Worm (Caenorhabditis elegans) whole organism, dauer: ENCODE measurements around the gene C46A5.1.

Experiments used
- unc-62 ChIP-seq: sonication (generic microtip); optimal IDR thresholded peaks from 2 replicates; lab custom pipeline; 2017; ENCODE audit warnings: missing biosample characterization, missing genetic modification reagents, missing genetic modification characterization

The C46A5.1 gene

DNA sequence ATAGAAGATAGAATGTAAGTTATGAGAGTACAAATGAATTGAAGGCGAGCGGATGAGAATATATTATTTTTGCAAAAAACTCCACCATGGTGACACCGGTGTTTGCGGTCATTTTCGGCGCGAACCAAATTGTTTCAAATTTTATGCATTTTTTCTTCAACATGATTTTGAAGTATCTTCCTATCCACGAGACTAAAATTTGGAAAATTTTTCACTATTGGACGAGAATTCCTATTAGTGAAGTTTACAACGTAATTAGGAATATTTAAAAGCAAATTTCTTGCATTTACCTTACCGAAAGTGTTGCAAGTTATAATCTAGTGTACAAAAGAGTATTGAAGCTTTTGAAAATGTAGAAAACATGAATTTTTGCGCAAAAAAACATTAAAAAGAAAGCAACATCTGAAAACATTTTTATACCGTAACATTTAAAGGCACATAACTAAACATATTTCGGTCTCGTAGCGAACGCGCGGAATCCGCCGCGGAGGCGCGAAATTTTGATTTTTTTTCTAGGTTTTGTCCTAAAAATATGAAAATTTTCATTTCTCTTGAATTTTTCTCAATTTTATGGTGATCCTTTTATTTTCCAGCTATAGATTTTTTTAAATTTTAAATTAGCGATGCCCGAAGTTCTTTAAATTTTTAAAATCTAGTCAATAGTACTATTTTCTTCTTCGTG is 32.8 kb downstream of the C46A5.1 start, which contains the start of gene sgo-1:
Gene sgo-1 (minus strand): TSS at position 51 of the 682 bp plus-strand sequence.
- TF ChIP-seq unc-62 (GFP tag; lab: Kevin White, UChicago): no peak

- TF ChIP-seq unc-62 (GFP tag; lab: Kevin White, UChicago): no peak
Observed at ce11 chrIV:7800338-7800737, 36.6 kb downstream of the C46A5.1 start.

DNA sequence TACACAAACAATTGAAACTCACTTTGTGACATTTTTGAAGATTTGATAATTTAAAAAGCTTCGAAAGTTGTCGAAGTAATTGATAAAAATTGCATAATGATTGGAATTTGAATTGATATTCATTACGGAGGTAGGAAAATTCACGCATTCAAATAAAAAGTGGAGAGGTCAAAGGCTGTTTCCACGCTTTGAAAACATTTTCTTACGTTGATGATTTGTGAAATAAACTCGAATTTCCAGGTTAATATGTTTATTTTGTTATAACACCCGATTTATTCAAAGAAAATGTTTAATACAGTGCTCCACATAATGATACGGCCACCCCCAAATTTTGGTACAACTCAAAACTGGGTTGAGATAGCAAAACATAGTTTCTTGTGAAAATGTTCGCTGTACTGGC is 39.5 kb downstream of the C46A5.1 start, which contains the start of gene C33H5.16:
Gene C33H5.16 (minus strand): TSS at position 101 of the 400 bp plus-strand sequence.
- TF ChIP-seq unc-62 (GFP tag; lab: Kevin White, UChicago): no peak

ce11 chrIV:7804740-7805139 is 41.0 kb downstream of the C46A5.1 start, which contains the start of gene C33H5.2:
Gene C33H5.2 (plus strand): TSS chrIV:7805040.
- no peak for TF ChIP-seq unc-62 (GFP tag; lab: Kevin White, UChicago)

DNA sequence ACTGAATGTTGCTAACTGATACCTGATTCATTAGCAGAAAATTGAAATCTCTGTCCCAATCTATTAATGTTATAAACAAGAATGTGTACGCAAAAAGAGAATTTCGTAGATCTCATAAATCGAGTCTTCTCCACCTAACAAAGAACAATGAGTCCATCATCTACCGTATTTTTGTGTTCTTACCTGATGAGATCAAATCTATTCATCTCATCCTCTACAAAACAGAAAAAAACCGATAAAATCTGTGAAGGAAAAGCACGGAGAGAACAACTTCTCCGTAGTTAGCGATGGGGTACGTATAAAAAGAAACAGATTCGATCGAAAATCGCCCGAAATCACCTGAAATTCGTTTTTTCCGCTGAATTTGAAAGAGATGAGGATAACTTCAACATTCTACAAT is 44.9 kb downstream of the C46A5.1 start, which contains the start of gene C33H5.1:
Gene C33H5.1 (plus strand): TSS at position 330 of the 400 bp plus-strand sequence.
- no peak for TF ChIP-seq unc-62 (GFP tag; lab: Kevin White, UChicago)

ce11 chrIV:7812709-7813108 is 49.0 kb downstream of the C46A5.1 start, which contains the start of gene zgpa-1:
Gene zgpa-1 (minus strand): TSS chrIV:7812809.
- no peak for TF ChIP-seq unc-62 (GFP tag; lab: Kevin White, UChicago)

- TF ChIP-seq unc-62 (GFP tag; lab: Kevin White, UChicago): no peak
Observed at ce11 chrIV:7815683-7816183, 52.0 kb downstream of the C46A5.1 start, which contains the start of gene cdgs-1. Gene cdgs-1 (minus strand): TSS chrIV:7815733.

DNA sequence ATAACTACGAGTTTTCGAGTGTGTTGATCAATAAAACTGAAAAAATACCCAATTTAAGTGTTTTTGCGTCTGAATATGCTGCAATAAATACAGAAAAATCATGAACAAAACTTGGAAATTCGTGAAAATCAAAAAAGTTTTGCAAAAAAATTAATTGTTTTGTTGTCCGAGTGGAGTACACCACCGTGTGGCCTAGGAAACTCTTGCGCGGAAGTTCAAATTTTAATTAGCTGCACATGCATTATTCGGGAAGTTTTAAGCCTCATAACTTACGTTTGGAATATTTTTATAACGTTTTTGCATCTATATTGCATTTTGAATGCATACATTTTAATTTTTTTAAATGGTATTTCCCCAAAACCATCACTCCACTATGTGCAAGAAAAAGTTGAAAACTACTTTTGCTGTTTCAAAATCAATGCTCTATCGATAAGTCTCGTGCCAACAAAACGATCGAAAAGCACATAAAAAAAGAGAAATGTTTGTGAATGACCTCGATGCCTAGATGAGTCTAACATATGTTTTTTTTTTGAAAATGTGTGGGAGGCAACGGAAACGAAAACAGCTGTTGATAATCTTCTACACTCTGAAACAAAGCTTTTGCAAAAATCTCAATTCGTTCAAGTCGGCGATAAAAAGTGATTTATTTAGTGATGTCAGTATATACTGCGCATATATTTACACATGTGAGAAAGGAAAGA is 52.8 kb downstream of the C46A5.1 start:
- no peak for TF ChIP-seq unc-62 (GFP tag; lab: Kevin White, UChicago)
